Worm (Caenorhabditis elegans) whole organism, midembryonic: ENCODE results near the gene F28H7.2.

ENCODE experiments used
- T22C8.4 ChIP-seq: fragments of 200-800 bp; sonication (Bioruptor generic); IDR thresholded peaks from 2 replicates; pipeline ENCODE4 v1.3.6; 2022; ENCODE audit warnings: missing genetic modification characterization, missing compliant biosample characterization
- cog-1 ChIP-seq: sonication (generic microtip); optimal IDR thresholded peaks from 2 replicates; lab custom pipeline; 2016; ENCODE audit warnings: missing genetic modification characterization, missing compliant biosample characterization
- flt-1 ChIP-seq: fragments of 200-800 bp; sonication (Bioruptor generic); IDR thresholded peaks from 2 replicates; pipeline ENCODE4 v1.3.6; 2022; ENCODE audit warnings: missing genetic modification characterization, missing compliant biosample characterization
- klf-2 ChIP-seq: fragments of 200-800 bp; sonication (Bioruptor generic); conservative IDR thresholded peaks from 2 replicates; pipeline ENCODE4 v1.3.6; 2022; ENCODE audit warnings: missing genetic modification reagents, missing genetic modification characterization, missing compliant biosample characterization
- med-1 ChIP-seq: sonication (generic microtip); optimal IDR thresholded peaks from 2 replicates; lab custom pipeline; 2017; ENCODE audit warnings: missing genetic modification characterization, mild to moderate bottlenecking, missing compliant biosample characterization, antibody characterized with exemption, missing genetic modification reagents; ENCODE audit not compliant: insufficient read depth
- ref-1 ChIP-seq: fragments of 200-800 bp; sonication (Bioruptor generic); conservative IDR thresholded peaks from 2 replicates; pipeline ENCODE4 v1.3.6; 2022; ENCODE audit warnings: missing genetic modification reagents, missing genetic modification characterization, missing compliant biosample characterization
- tab-1 ChIP-seq: fragments of 200-800 bp; sonication (Bioruptor generic); IDR thresholded peaks from 2 replicates; pipeline ENCODE4 v1.3.6; 2022; ENCODE audit warnings: missing genetic modification characterization, missing compliant biosample characterization
- ztf-23 ChIP-seq: fragments of 200-800 bp; sonication (Bioruptor generic); IDR thresholded peaks from 2 replicates; pipeline ENCODE4 v1.3.6; 2022; ENCODE audit warnings: missing genetic modification reagents, missing genetic modification characterization, missing compliant biosample characterization
- ztf-29 ChIP-seq: fragments of 200-800 bp; sonication (Bioruptor generic); IDR thresholded peaks from 2 replicates; pipeline ENCODE4 v1.3.6; 2022; ENCODE audit warnings: missing genetic modification reagents, missing genetic modification characterization, missing compliant biosample characterization

DNA sequence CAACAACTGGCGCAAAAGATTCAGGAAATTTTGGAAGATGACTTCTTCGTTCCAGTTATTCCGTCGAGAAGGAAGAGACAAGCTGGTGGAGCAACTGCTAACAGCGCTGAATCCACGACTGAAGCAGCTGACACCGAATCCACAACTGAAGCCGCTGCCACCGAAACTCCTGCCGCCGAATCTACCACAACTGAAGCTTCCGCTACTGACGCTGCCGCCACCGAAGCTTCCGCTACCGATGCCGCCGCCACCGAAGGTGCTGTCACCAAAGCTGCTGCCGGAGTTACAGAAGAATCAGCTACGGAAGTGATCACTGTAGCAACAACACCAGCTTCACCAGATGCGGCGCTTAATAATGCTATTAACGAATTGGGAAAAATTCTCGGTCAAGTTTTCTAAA, 46.8 kb downstream of the F28H7.2 start:
- no peak for TF ChIP-seq cog-1 (tag; lab: Kevin White, UChicago)
- no peak for TF ChIP-seq ztf-23 (GFP tag; lab: Robert Waterston, UW)
- TF ChIP-seq flt-1, result no peak
- no peak for TF ChIP-seq tab-1
- TF ChIP-seq ref-1 (GFP tag; lab: Robert Waterston, UW), result no peak
- no peak for TF ChIP-seq klf-2 (GFP tag; lab: Robert Waterston, UW)
- TF ChIP-seq med-1 (GFP tag; lab: Kevin White, UChicago), result no peak
- no peak for TF ChIP-seq ztf-29 (GFP tag; lab: Robert Waterston, UW)
- TF ChIP-seq T22C8.4 (GFP tag; lab: Robert Waterston, UW), result no peak
